Fruit fly (Drosophila melanogaster) whole organism, embryonic: Measurements from ENCODE around the gene CG5087.

Source experiments
- Aef1 ChIP-seq: fragments of 200-800 bp; sonication (Bioruptor generic); IDR thresholded peaks from 3 replicates; pipeline ENCODE4 v1.3.6; 2022; ENCODE audit warnings: missing biosample characterization, missing genetic modification characterization
- Bgb ChIP-seq: fragments of 200-800 bp; sonication (Bioruptor generic); IDR thresholded peaks from 2 replicates; pipeline ENCODE4 v1.3.6; 2022; ENCODE audit warnings: missing biosample characterization, missing genetic modification characterization; ENCODE audit not compliant: partially characterized antibody
- BtbVII ChIP-seq: fragments of 200-800 bp; sonication (Bioruptor generic); optimal IDR thresholded peaks from 3 replicates; lab custom pipeline; 2017; ENCODE audit warnings: missing biosample characterization, mild to moderate bottlenecking, missing genetic modification characterization
- CG10565 ChIP-seq: fragments of 200-800 bp; sonication (Bioruptor generic); optimal IDR thresholded peaks from 3 replicates; lab custom pipeline; 2016; ENCODE audit warnings: missing biosample characterization, mild to moderate bottlenecking, missing genetic modification characterization
- CG12071 ChIP-seq: fragments of 200-800 bp; sonication (Bioruptor generic); optimal IDR thresholded peaks from 3 replicates; lab custom pipeline; 2018; ENCODE audit warnings: missing biosample characterization, mild to moderate bottlenecking, missing genetic modification characterization
- CG12769 ChIP-seq: fragments of 200-800 bp; sonication (Bioruptor generic); optimal IDR thresholded peaks from 2 replicates; lab custom pipeline; 2019; ENCODE audit warnings: missing biosample characterization, mild to moderate bottlenecking, missing genetic modification characterization, moderate library complexity
- CG15011 ChIP-seq: fragments of 200-800 bp; sonication (Bioruptor generic); optimal IDR thresholded peaks from 3 replicates; lab custom pipeline; 2018; ENCODE audit warnings: missing biosample characterization, mild to moderate bottlenecking, missing genetic modification characterization
- CG15073 ChIP-seq: fragments of 200-800 bp; sonication (Bioruptor generic); optimal IDR thresholded peaks from 2 replicates; lab custom pipeline; 2016; ENCODE audit warnings: missing biosample characterization, missing genetic modification characterization
- CG1529 ChIP-seq: fragments of 200-800 bp; sonication (Bioruptor generic); optimal IDR thresholded peaks from 3 replicates; lab custom pipeline; 2018; ENCODE audit warnings: missing biosample characterization, missing genetic modification characterization
- CG15479 ChIP-seq: fragments of 200-800 bp; sonication (Bioruptor generic); optimal IDR thresholded peaks from 3 replicates; lab custom pipeline; 2019; ENCODE audit warnings: missing biosample characterization, mild to moderate bottlenecking, missing genetic modification characterization, moderate library complexity
- CG16779 ChIP-seq: fragments of 200-800 bp; sonication (Bioruptor generic); IDR thresholded peaks from 2 replicates; pipeline ENCODE4 v1.3.6; 2022; ENCODE audit warnings: missing biosample characterization, missing genetic modification characterization
- CG16813 ChIP-seq: fragments of 200-800 bp; sonication (Bioruptor generic); IDR thresholded peaks from 3 replicates; pipeline ENCODE4 v1.3.6; 2022; ENCODE audit warnings: missing biosample characterization, missing genetic modification characterization; ENCODE audit not compliant: partially characterized antibody
- CG16863 ChIP-seq: fragments of 200-800 bp; sonication (Bioruptor generic); optimal IDR thresholded peaks from 3 replicates; lab custom pipeline; 2016; ENCODE audit warnings: missing biosample characterization, missing genetic modification characterization
- CG17328 ChIP-seq: fragments of 200-800 bp; sonication (Bioruptor generic); IDR thresholded peaks from 2 replicates; pipeline ENCODE4 v1.3.6; 2022; ENCODE audit warnings: missing biosample characterization, missing genetic modification characterization
- CG2202 ChIP-seq: fragments of 200-800 bp; sonication (Bioruptor generic); optimal IDR thresholded peaks from 2 replicates; lab custom pipeline; 2018; ENCODE audit warnings: missing biosample characterization, mild to moderate bottlenecking, missing genetic modification characterization
- CG2678 ChIP-seq: fragments of 200-800 bp; sonication (Bioruptor generic); optimal IDR thresholded peaks from 3 replicates; lab custom pipeline; 2019; ENCODE audit warnings: missing biosample characterization, mild to moderate bottlenecking, missing genetic modification characterization, moderate library complexity
- CG3065 ChIP-seq: fragments of 200-800 bp; sonication (Bioruptor generic); optimal IDR thresholded peaks from 2 replicates; lab custom pipeline; 2016; ENCODE audit warnings: missing biosample characterization, missing genetic modification characterization
- CG32532 ChIP-seq: fragments of 200-800 bp; sonication (Bioruptor generic); IDR thresholded peaks from 2 replicates; pipeline ENCODE4 v1.3.6; 2022; ENCODE audit warnings: missing biosample characterization, missing genetic modification characterization
- CG3838 ChIP-seq: fragments of 200-800 bp; sonication (Bioruptor generic); optimal IDR thresholded peaks from 3 replicates; lab custom pipeline; 2016; ENCODE audit warnings: missing biosample characterization, missing genetic modification characterization
- CG4404 ChIP-seq: fragments of 200-800 bp; sonication (Bioruptor generic); IDR thresholded peaks from 2 replicates; pipeline ENCODE4 v1.3.6; 2022; ENCODE audit warnings: missing biosample characterization, missing genetic modification characterization
- CG4854 ChIP-seq: fragments of 200-800 bp; sonication (Bioruptor generic); optimal IDR thresholded peaks from 2 replicates; lab custom pipeline; 2016; ENCODE audit warnings: missing biosample characterization, missing genetic modification characterization, inconsistent platforms
- CG6683 ChIP-seq: fragments of 200-800 bp; sonication (Bioruptor generic); optimal IDR thresholded peaks from 2 replicates; lab custom pipeline; 2017; ENCODE audit warnings: missing biosample characterization, mild to moderate bottlenecking, missing genetic modification characterization, missing genetic modification reagents
- CG7928 ChIP-seq: fragments of 200-800 bp; sonication (Bioruptor generic); optimal IDR thresholded peaks from 2 replicates; lab custom pipeline; 2017; ENCODE audit warnings: missing biosample characterization, mild to moderate bottlenecking, missing genetic modification characterization
- CG8944 ChIP-seq: fragments of 200-800 bp; sonication (Bioruptor generic); optimal IDR thresholded peaks from 3 replicates; lab custom pipeline; 2016; ENCODE audit warnings: missing biosample characterization, missing genetic modification characterization
- Chrac-16 ChIP-seq: fragments of 200-800 bp; sonication (Bioruptor generic); optimal IDR thresholded peaks from 3 replicates; lab custom pipeline; 2016; ENCODE audit warnings: missing biosample characterization, missing genetic modification characterization
- HLHmδ ChIP-seq: fragments of 200-800 bp; sonication (Bioruptor generic); optimal IDR thresholded peaks from 2 replicates; lab custom pipeline; 2018; ENCODE audit warnings: missing biosample characterization, mild to moderate bottlenecking, missing genetic modification characterization, moderate library complexity
- Hand ChIP-seq: fragments of 200-800 bp; sonication (Bioruptor generic); optimal IDR thresholded peaks from 2 replicates; lab custom pipeline; 2017; ENCODE audit warnings: mild to moderate bottlenecking, missing biosample characterization, missing genetic modification reagents, missing genetic modification characterization
- HmgD ChIP-seq: fragments of 200-800 bp; sonication (Bioruptor generic); optimal IDR thresholded peaks from 3 replicates; lab custom pipeline; 2016; ENCODE audit warnings: missing biosample characterization, missing genetic modification characterization
- NFAT ChIP-seq: fragments of 200-800 bp; sonication (Bioruptor generic); IDR thresholded peaks from 2 replicates; pipeline ENCODE4 v1.3.6; 2022; ENCODE audit warnings: missing biosample characterization, missing genetic modification characterization
- Sry-δ ChIP-seq: fragments of 200-800 bp; sonication (Bioruptor generic); optimal IDR thresholded peaks from 2 replicates; lab custom pipeline; 2016; ENCODE audit warnings: missing biosample characterization, missing genetic modification characterization
- Tbp ChIP-seq: fragments of >200 bp; optimal IDR thresholded peaks from 2 replicates; lab custom pipeline; 2018; ENCODE audit warnings: missing biosample characterization, missing genetic modification characterization
- YL-1 ChIP-seq: fragments of 200-800 bp; sonication (Bioruptor generic); optimal IDR thresholded peaks from 3 replicates; lab custom pipeline; 2017; ENCODE audit warnings: missing biosample characterization, mild to moderate bottlenecking, missing genetic modification characterization
- bab2 ChIP-seq: fragments of 200-800 bp; sonication (Bioruptor generic); optimal IDR thresholded peaks from 2 replicates; lab custom pipeline; 2016; ENCODE audit warnings: missing biosample characterization, missing genetic modification characterization
- bbx ChIP-seq: fragments of 200-800 bp; sonication (Bioruptor generic); IDR thresholded peaks from 2 replicates; pipeline ENCODE4 v1.3.6; 2022; ENCODE audit warnings: missing biosample characterization, missing genetic modification characterization; ENCODE audit not compliant: partially characterized antibody
- bowl ChIP-seq: fragments of 200-800 bp; sonication (Bioruptor generic); IDR thresholded peaks from 2 replicates; pipeline ENCODE4 v1.3.6; 2022; ENCODE audit warnings: missing biosample characterization, missing genetic modification characterization
- br ChIP-seq: fragments of >200 bp; optimal IDR thresholded peaks from 2 replicates; lab custom pipeline; 2017
- cas ChIP-seq: fragments of 200-800 bp; sonication (Bioruptor generic); IDR thresholded peaks from 2 replicates; pipeline ENCODE4 v1.3.6; 2022; ENCODE audit warnings: missing biosample characterization, missing genetic modification characterization
- caup ChIP-seq: fragments of 200-800 bp; sonication (Bioruptor generic); optimal IDR thresholded peaks from 3 replicates; lab custom pipeline; 2017; ENCODE audit warnings: missing biosample characterization, mild to moderate bottlenecking, missing genetic modification characterization, moderate library complexity; ENCODE audit not compliant: severe bottlenecking
- eyg ChIP-seq: fragments of 200-800 bp; sonication (Bioruptor generic); optimal IDR thresholded peaks from 3 replicates; lab custom pipeline; 2016; ENCODE audit warnings: missing biosample characterization, missing genetic modification characterization
- gem ChIP-seq: fragments of 200-800 bp; sonication (Bioruptor generic); optimal IDR thresholded peaks from 2 replicates; lab custom pipeline; 2019; ENCODE audit warnings: missing biosample characterization, mild to moderate bottlenecking, missing genetic modification characterization, moderate library complexity
- gsb-n ChIP-seq: fragments of 200-800 bp; sonication (Bioruptor generic); optimal IDR thresholded peaks from 3 replicates; lab custom pipeline; 2018; ENCODE audit warnings: missing biosample characterization, mild to moderate bottlenecking, missing genetic modification characterization
- inv ChIP-seq: fragments of 200-800 bp; sonication (Bioruptor generic); IDR thresholded peaks from 2 replicates; pipeline ENCODE4 v1.3.6; 2022; ENCODE audit warnings: missing biosample characterization, missing genetic modification characterization; ENCODE audit not compliant: partially characterized antibody
- jing ChIP-seq: fragments of 200-800 bp; sonication (Bioruptor generic); optimal IDR thresholded peaks from 2 replicates; lab custom pipeline; 2018; ENCODE audit warnings: missing biosample characterization, mild to moderate bottlenecking, missing genetic modification characterization
- ken ChIP-seq: fragments of 200-800 bp; sonication (Bioruptor generic); IDR thresholded peaks from 3 replicates; pipeline ENCODE4 v1.3.6; 2022; ENCODE audit warnings: missing biosample characterization, missing genetic modification characterization
- lilli ChIP-seq: fragments of 200-800 bp; sonication (Bioruptor generic); optimal IDR thresholded peaks from 3 replicates; lab custom pipeline; 2016; ENCODE audit warnings: missing biosample characterization, missing genetic modification characterization
- otp ChIP-seq: fragments of 200-800 bp; sonication (Bioruptor generic); IDR thresholded peaks from 3 replicates; pipeline ENCODE4, ENCODE4 v1.3.6; 2022; ENCODE audit warnings: missing biosample characterization, missing genetic modification characterization
- pnt ChIP-seq: fragments of 200-800 bp; sonication (Bioruptor generic); optimal IDR thresholded peaks from 3 replicates; lab custom pipeline; 2016; ENCODE audit warnings: missing biosample characterization, missing genetic modification characterization
- psq ChIP-seq: fragments of 200-800 bp; sonication (Bioruptor generic); optimal IDR thresholded peaks from 2 replicates; lab custom pipeline; 2017; ENCODE audit warnings: missing biosample characterization, missing genetic modification characterization
- salm ChIP-seq: fragments of 200-800 bp; sonication (Bioruptor generic); optimal IDR thresholded peaks from 2 replicates; lab custom pipeline; 2018; ENCODE audit warnings: missing biosample characterization, mild to moderate bottlenecking, missing genetic modification characterization
- wor ChIP-seq: fragments of 200-800 bp; sonication (Bioruptor generic); IDR thresholded peaks from 2 replicates; pipeline ENCODE4 v1.3.6; 2022; ENCODE audit warnings: missing biosample characterization, missing genetic modification characterization
- z ChIP-seq: fragments of 200-800 bp; sonication (Bioruptor generic); IDR thresholded peaks from 3 replicates; pipeline ENCODE4 v1.3.6; 2022; ENCODE audit warnings: missing biosample characterization, missing genetic modification characterization
- zen ChIP-seq: fragments of 200-800 bp; sonication (Bioruptor generic); optimal IDR thresholded peaks from 3 replicates; lab custom pipeline; 2018; ENCODE audit warnings: missing biosample characterization, mild to moderate bottlenecking, missing genetic modification characterization, moderate library complexity

CG5087 gene

DNA sequence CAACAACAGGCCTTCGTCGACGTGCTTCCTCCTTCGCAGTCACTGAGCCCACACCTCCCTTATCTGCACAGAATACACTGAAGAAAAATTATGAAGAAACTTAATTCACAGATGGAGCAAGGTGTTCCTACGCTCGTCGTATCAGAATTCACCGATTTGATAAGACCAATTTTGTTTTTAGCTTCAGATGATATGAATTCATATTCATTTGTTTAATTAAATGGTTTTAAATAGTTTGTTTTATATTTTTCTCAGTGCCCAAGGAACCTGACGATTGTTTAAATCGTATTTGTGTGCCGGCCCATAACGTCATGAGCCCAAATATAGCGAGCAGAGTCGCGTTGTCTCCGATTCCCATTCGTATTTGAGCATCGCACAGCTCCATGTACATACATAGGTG lies 25.6 kb downstream of the CG5087 start (continued):
- no peak for TF ChIP-seq cas (GFP tag; lab: Robert Waterston, UW)
- TF ChIP-seq eyg (GFP tag; lab: Kevin White, UChicago): no peak
- no peak for TF ChIP-seq CG15073 (GFP tag; lab: Kevin White, UChicago)
- TF ChIP-seq BtbVII (GFP tag; lab: Kevin White, UChicago): peak; percentile 17
- TF ChIP-seq caup: peak; percentile 39
- peak; percentile 45 for TF ChIP-seq gsb-n (tag; lab: Kevin White, UChicago)
- peak; percentile 60 for TF ChIP-seq CG16863 (GFP tag; lab: Kevin White, UChicago)
- peak; percentile 20 for TF ChIP-seq Sry-δ
- TF ChIP-seq psq: peak; percentile 17
- TF ChIP-seq gem (tag; lab: Kevin White, UChicago): peak; percentile 80
- TF ChIP-seq CG1529 (GFP tag; lab: Kevin White, UChicago): peak; percentile 28
- TF ChIP-seq CG15479 (GFP tag; lab: Kevin White, UChicago): peak; percentile 80
- no peak for TF ChIP-seq CG10565 (GFP tag; lab: Kevin White, UChicago)
- no peak for TF ChIP-seq inv (GFP tag; lab: Robert Waterston, UW)
- no peak for TF ChIP-seq wor (GFP tag; lab: Robert Waterston, UW)
- TF ChIP-seq CG7928 (GFP tag; lab: Kevin White, UChicago): no peak
- 0 out of 3 replicates have a peak, but pooled peaks have one; percentile 15 for TF ChIP-seq Aef1
- TF ChIP-seq CG16813 (GFP tag; lab: Robert Waterston, UW): no peak
- TF ChIP-seq CG15011: peak; percentile 9
- peak; percentile 88 for TF ChIP-seq CG4404 (GFP tag; lab: Robert Waterston, UW)
- TF ChIP-seq bowl (GFP tag; lab: Robert Waterston, UW): no peak
- peak; percentile 48; the same call in 1 of the 2 replicates for TF ChIP-seq CG32532
- no peak for TF ChIP-seq CG12071 (GFP tag; lab: Kevin White, UChicago)
- TF ChIP-seq HmgD (GFP tag; lab: Kevin White, UChicago): no peak
- no peak for TF ChIP-seq CG3065
- TF ChIP-seq salm (tag; lab: Kevin White, UChicago): no peak
- no peak for TF ChIP-seq ken (GFP tag; lab: Robert Waterston, UW)
- TF ChIP-seq Bgb (GFP tag; lab: Robert Waterston, UW): no peak
- no peak for TF ChIP-seq bbx
- no peak for TF ChIP-seq Tbp (GFP tag; lab: Kevin White, UChicago)
- peak; percentile 71 for TF ChIP-seq CG2678 (tag; lab: Kevin White, UChicago)
- peak; percentile 29 for TF ChIP-seq CG4854 (GFP tag; lab: Kevin White, UChicago)
- TF ChIP-seq CG8944 (GFP tag; lab: Kevin White, UChicago): peak; percentile 55
- no peak for TF ChIP-seq CG16779
- peak; percentile 77 for TF ChIP-seq CG2202 (tag; lab: Kevin White, UChicago)
- TF ChIP-seq CG12769 (tag; lab: Kevin White, UChicago): peak; percentile 34
- TF ChIP-seq bab2 (GFP tag; lab: Kevin White, UChicago): peak; percentile 59
- peak; percentile 13 for TF ChIP-seq CG3838 (GFP tag; lab: Kevin White, UChicago)
- TF ChIP-seq HLHmδ (GFP tag; lab: Kevin White, UChicago): no peak
- no peak for TF ChIP-seq br (lab: Kevin White, UChicago)
- TF ChIP-seq YL-1 (GFP tag; lab: Kevin White, UChicago): no peak
- TF ChIP-seq z: no peak
- TF ChIP-seq pnt (GFP tag; lab: Kevin White, UChicago): peak; percentile 49
- TF ChIP-seq CG17328: peak; percentile 66
- TF ChIP-seq jing: peak; percentile 30
- TF ChIP-seq Hand (GFP tag; lab: Kevin White, UChicago): no peak
- peak; percentile 77 for TF ChIP-seq Chrac-16 (GFP tag; lab: Kevin White, UChicago)
- no peak for TF ChIP-seq CG6683 (GFP tag; lab: Kevin White, UChicago)
- TF ChIP-seq zen (tag; lab: Kevin White, UChicago): peak; percentile 90
- TF ChIP-seq lilli (GFP tag; lab: Kevin White, UChicago): peak; percentile 73
- TF ChIP-seq otp (GFP tag; lab: Robert Waterston, UW): peak; percentile 29; the same call in 1 of the 3 replicates
- no peak for TF ChIP-seq NFAT (GFP tag; lab: Robert Waterston, UW)
